Worm (Caenorhabditis elegans): ENCODE data around the gene R05A10.6.

Gene R05A10.6

DNA sequence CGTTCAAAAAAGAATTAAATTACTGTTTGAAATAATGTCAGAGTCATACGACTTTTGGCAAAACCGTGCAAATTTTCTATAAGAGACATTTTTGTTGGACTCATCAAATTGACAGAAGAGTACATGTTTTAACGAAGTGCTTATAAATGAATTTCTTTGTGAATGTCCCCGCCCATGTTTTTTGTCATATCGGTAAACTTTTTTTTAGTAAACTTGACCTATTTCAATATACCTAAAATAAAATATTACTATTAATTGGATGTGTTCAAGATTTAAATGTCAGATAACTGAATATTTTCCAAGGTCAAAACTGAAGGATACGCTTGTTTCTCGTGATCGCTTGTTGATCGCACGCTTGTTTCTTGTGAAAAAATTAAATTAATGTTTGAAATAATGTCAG, 7.5 kb upstream of the R05A10.6 start, which contains the start of gene R05A10.8:
Gene R05A10.8, minus strand, starts transcription at position 101 of the 400 bp plus-strand sequence.
- TF ChIP-seq ces-1 (GFP tag; optimal IDR thresholded peaks at IDR 0.05) (no peak), zip-8 (tag; optimal IDR thresholded peaks at IDR 0.05) (no peak), cnd-1 (tag; optimal IDR thresholded peaks at IDR 0.05) (no peak), flh-1 (GFP tag; optimal IDR thresholded peaks at IDR 0.05) (no peak), nhr-237 (tag; optimal IDR thresholded peaks at IDR 0.05) (no peak), snpc-4 (tag; optimal IDR thresholded peaks at IDR 0.05) (no peak)

DNA sequence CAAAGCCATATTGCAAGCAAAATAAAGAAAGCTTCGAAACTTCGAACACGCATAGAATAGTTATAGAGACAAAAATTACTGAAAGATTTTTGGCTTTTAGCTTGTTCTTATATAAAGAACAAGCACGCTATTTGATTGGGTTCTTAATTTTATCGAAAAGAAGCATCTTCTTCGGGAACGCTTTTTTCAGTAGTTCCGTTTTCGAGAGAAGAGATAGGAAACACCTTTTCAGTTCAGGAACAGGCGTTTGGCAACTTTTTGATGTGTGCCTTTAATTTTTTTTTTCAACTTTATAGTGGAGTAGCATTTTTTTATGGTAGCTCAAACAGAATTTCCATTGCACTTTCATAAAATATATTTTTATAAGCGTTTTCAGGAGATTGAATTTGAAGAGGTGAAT, 2.8 kb upstream of the R05A10.6 start, which contains the start of gene R05A10.7:
Gene R05A10.7, minus strand, starts transcription at position 101 of the 400 bp plus-strand sequence.
- TF ChIP-seq sem-2 (GFP tag; optimal IDR thresholded peaks at IDR 0.05): no peak
- TF ChIP-seq flh-1 (GFP tag; optimal IDR thresholded peaks at IDR 0.05): no peak
- TF ChIP-seq cnd-1 (tag; optimal IDR thresholded peaks at IDR 0.05): no peak
- no peak for TF ChIP-seq M03D4.4 (tag; optimal IDR thresholded peaks at IDR 0.05)
- no peak for TF ChIP-seq ztf-11 (tag; optimal IDR thresholded peaks at IDR 0.05)
- no peak for TF ChIP-seq mab-5 (tag; optimal IDR thresholded peaks at IDR 0.05)

DNA sequence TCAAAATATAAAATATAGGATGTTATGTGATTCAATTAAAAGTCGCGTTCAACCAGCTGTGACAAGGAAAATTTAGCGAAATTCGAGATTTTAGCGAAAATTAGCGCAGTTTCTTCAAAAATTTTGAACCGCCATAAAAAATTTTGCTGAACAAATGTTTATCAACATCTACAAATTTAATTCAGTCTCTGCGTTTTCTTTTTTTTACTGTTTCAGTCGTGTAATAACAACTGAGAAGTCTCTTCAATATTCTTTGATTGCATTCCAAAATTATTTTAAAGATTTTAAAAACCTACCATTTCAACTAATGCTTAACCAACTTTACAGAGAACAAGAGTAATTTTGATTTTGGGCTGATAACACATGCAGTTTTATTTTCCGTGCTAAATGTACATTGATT, 1.5 kb upstream of the R05A10.6 start:
- TF ChIP-seq cnd-1 (tag; optimal IDR thresholded peaks at IDR 0.05) (no peak), sem-2 (GFP tag; optimal IDR thresholded peaks at IDR 0.05) (no peak), ceh-43 (GFP tag; optimal IDR thresholded peaks at IDR 0.05) (no peak), lin-32 (GFP tag; optimal IDR thresholded peaks at IDR 0.05) (no peak), mep-1 (tag; optimal IDR thresholded peaks at IDR 0.05) (no peak)

DNA sequence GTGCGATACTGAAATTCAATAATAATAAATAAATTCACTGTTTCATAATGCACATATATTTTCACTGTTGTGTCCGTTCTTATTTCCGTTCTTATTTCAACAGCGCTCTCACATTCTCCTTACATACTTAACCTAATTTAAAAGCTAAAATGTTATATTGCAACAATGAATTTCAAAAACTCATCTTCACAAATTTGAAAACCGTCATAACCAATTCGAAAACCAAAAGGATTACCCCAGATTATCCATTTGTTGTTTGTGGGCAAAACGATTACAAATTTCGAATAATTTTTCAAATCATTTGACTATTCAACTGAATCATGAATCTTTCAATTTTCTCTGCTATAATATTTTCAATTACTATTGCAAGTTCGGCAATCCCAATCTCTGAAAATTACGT, 6.6 kb downstream of the R05A10.6 start, which contains the start of gene R05A10.4:
Gene R05A10.4, plus strand, starts transcription at position 301 of the 400 bp plus-strand sequence.
- TF ChIP-seq sem-2 (GFP tag; optimal IDR thresholded peaks at IDR 0.05) (no peak), lin-32 (GFP tag; optimal IDR thresholded peaks at IDR 0.05) (no peak), ceh-43 (GFP tag; optimal IDR thresholded peaks at IDR 0.05) (no peak), tbx-8 (GFP tag; optimal IDR thresholded peaks at IDR 0.05) (no peak), drap-1 (GFP tag; optimal IDR thresholded peaks at IDR 0.05) (no peak), unc-39 (tag; optimal IDR thresholded peaks at IDR 0.05) (no peak), unc-120 (tag; optimal IDR thresholded peaks at IDR 0.05; ENCODE audit: poor library complexity, severe bottlenecking) (no peak), sptf-1 (tag; optimal IDR thresholded peaks at IDR 0.05) (no peak), bed-3 (GFP tag; optimal IDR thresholded peaks at IDR 0.05) (no peak), ceh-39 (tag; optimal IDR thresholded peaks at IDR 0.05) (no peak)

DNA sequence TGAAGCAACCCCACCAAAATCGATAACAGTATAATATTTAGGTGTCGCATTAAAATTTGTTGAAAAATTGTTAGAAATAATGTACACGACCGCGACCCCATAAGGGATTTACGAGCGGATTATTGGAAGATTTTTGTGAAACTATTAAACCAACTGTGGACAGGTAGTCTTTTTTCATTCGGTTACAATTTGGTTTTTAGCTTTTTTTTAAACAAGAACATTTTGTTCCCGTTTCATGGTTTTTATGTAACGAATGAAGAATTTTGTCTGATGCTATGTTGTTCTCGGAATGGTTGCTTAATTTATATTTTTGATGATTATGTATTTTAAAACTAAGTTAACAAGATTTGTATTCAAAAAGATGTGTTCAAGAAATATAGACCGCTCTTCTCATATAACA, 10.8 kb downstream of the R05A10.6 start, which contains the start of gene R05A10.3:
Gene R05A10.3, minus strand, starts transcription at position 101 of the 400 bp plus-strand sequence.
- TF ChIP-seq elt-1 (tag; optimal IDR thresholded peaks at IDR 0.05; ENCODE audit: borderline replicate concordance, insufficient read depth) (no peak), mep-1 (tag; optimal IDR thresholded peaks at IDR 0.05) (no peak), sem-2 (GFP tag; optimal IDR thresholded peaks at IDR 0.05) (no peak), lin-13 (tag; optimal IDR thresholded peaks at IDR 0.05) (no peak), nhr-12 (tag; optimal IDR thresholded peaks at IDR 0.05) (no peak), elt-3 (tag; optimal IDR thresholded peaks at IDR 0.05) (no peak), unc-62 (GFP tag; optimal IDR thresholded peaks at IDR 0.05) (no peak), bed-3 (GFP tag; optimal IDR thresholded peaks at IDR 0.05) (no peak), unc-39 (tag; optimal IDR thresholded peaks at IDR 0.05) (no peak)

DNA sequence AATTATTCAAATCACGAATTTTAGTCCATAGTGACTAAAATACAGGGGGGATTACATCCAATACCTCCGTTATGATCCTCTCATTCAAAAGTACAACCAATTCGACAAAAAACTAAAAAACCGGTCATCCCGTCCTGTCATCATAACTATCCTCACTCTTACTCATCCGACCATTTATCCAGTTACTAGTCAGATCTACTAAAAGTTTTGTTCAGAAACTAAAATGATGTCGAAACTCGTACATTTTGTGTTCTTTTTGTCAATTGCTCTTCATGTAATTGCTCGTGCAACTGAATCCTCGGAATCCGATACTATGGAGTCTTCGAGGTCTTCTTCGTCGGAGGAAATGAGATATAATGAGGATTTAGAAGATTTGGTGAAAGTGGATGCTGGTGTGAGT, 11.5 kb downstream of the R05A10.6 start, which contains the start of gene R05A10.2:
Gene R05A10.2, plus strand, starts transcription at position 214 of the 400 bp plus-strand sequence.
- TF ChIP-seq blmp-1 (tag; optimal IDR thresholded peaks at IDR 0.05) (no peak), bed-3 (GFP tag; optimal IDR thresholded peaks at IDR 0.05) (no peak), unc-62 (GFP tag; optimal IDR thresholded peaks at IDR 0.05) (no peak), cnd-1 (tag; optimal IDR thresholded peaks at IDR 0.05) (no peak), ceh-39 (tag; optimal IDR thresholded peaks at IDR 0.05) (no peak), lin-32 (GFP tag; optimal IDR thresholded peaks at IDR 0.05) (no peak), sem-2 (GFP tag; optimal IDR thresholded peaks at IDR 0.05) (no peak), mls-2 (tag; optimal IDR thresholded peaks at IDR 0.05) (no peak), hlh-1 (tag; optimal IDR thresholded peaks at IDR 0.05) (no peak), mab-5 (tag; optimal IDR thresholded peaks at IDR 0.05) (no peak), ceh-83 (GFP tag; optimal IDR thresholded peaks at IDR 0.05) (no peak), unc-120 (tag; optimal IDR thresholded peaks at IDR 0.05; ENCODE audit: poor library complexity, severe bottlenecking) (no peak), tbx-8 (GFP tag; optimal IDR thresholded peaks at IDR 0.05) (no peak), ztf-11 (tag; optimal IDR thresholded peaks at IDR 0.05) (no peak), pha-4 (tag; optimal IDR thresholded peaks at IDR 0.05) (no peak), drap-1 (GFP tag; optimal IDR thresholded peaks at IDR 0.05) (no peak), nhr-28 (tag; optimal IDR thresholded peaks at IDR 0.05) (no peak)
